Fruit fly (Drosophila melanogaster) whole organism, embryonic: ENCODE data around the gene Tailor.
A peak's percentile ranks its signal among the peaks of the same experiment; 100 is the strongest.

Experiments used
- Asciz ChIP-seq: fragments of 200-800 bp; sonication (Bioruptor generic); optimal IDR thresholded peaks from 2 replicates; lab custom pipeline; 2017; ENCODE audit warnings: missing biosample characterization, mild to moderate bottlenecking, missing genetic modification characterization, missing genetic modification reagents
- Atf3 ChIP-seq: fragments of 200-800 bp; sonication (Bioruptor generic); optimal IDR thresholded peaks from 3 replicates; lab custom pipeline; 2016; ENCODE audit warnings: missing biosample characterization, missing genetic modification characterization
- Bdp1 ChIP-seq: fragments of 200-800 bp; sonication (Bioruptor generic); optimal IDR thresholded peaks from 3 replicates; lab custom pipeline; 2016; ENCODE audit warnings: missing biosample characterization, missing genetic modification characterization
- CG10321 ChIP-seq: fragments of 200-800 bp; sonication (Bioruptor generic); IDR thresholded peaks from 2 replicates; pipeline ENCODE4 v1.3.6; 2022; ENCODE audit warnings: missing biosample characterization, missing genetic modification characterization
- CG10565 ChIP-seq: fragments of 200-800 bp; sonication (Bioruptor generic); optimal IDR thresholded peaks from 3 replicates; lab custom pipeline; 2016; ENCODE audit warnings: missing biosample characterization, mild to moderate bottlenecking, missing genetic modification characterization
- CG11504 ChIP-seq: fragments of 200-800 bp; sonication (Bioruptor generic); optimal IDR thresholded peaks from 3 replicates; lab custom pipeline; 2019; ENCODE audit warnings: missing biosample characterization, mild to moderate bottlenecking, missing genetic modification characterization, moderate library complexity
- CG11696 ChIP-seq: fragments of 200-800 bp; sonication (Bioruptor generic); IDR thresholded peaks from 2 replicates; pipeline ENCODE4 v1.3.6; 2022; ENCODE audit warnings: missing biosample characterization, missing genetic modification characterization
- CG12236 ChIP-seq: fragments of 200-800 bp; sonication (Bioruptor generic); optimal IDR thresholded peaks from 2 replicates; lab custom pipeline; 2016; ENCODE audit warnings: missing biosample characterization, missing genetic modification characterization
- CG14014 ChIP-seq: fragments of 200-800 bp; sonication (Bioruptor generic); IDR thresholded peaks from 2 replicates; pipeline ENCODE4 v1.3.6; 2022; ENCODE audit warnings: missing biosample characterization, missing genetic modification characterization
- CG1529 ChIP-seq: fragments of 200-800 bp; sonication (Bioruptor generic); optimal IDR thresholded peaks from 3 replicates; lab custom pipeline; 2018; ENCODE audit warnings: missing biosample characterization, missing genetic modification characterization
- CG16813 ChIP-seq: fragments of 200-800 bp; sonication (Bioruptor generic); IDR thresholded peaks from 3 replicates; pipeline ENCODE4 v1.3.6; 2022; ENCODE audit warnings: missing biosample characterization, missing genetic modification characterization; ENCODE audit not compliant: partially characterized antibody
- CG16863 ChIP-seq: fragments of 200-800 bp; sonication (Bioruptor generic); optimal IDR thresholded peaks from 3 replicates; lab custom pipeline; 2016; ENCODE audit warnings: missing biosample characterization, missing genetic modification characterization
- CG17328 ChIP-seq: fragments of 200-800 bp; sonication (Bioruptor generic); IDR thresholded peaks from 2 replicates; pipeline ENCODE4 v1.3.6; 2022; ENCODE audit warnings: missing biosample characterization, missing genetic modification characterization
- CG17912 ChIP-seq: fragments of 200-800 bp; sonication (Bioruptor generic); optimal IDR thresholded peaks from 2 replicates; lab custom pipeline; 2018; ENCODE audit warnings: missing biosample characterization, mild to moderate bottlenecking, missing genetic modification characterization
- CG18262 ChIP-seq: fragments of 200-800 bp; optimal IDR thresholded peaks from 3 replicates; lab custom pipeline; 2019; ENCODE audit warnings: missing biosample characterization, mild to moderate bottlenecking, missing genetic modification characterization, moderate library complexity
- CG18619 ChIP-seq: fragments of 200-800 bp; sonication (Bioruptor generic); optimal IDR thresholded peaks from 3 replicates; lab custom pipeline; 2017; ENCODE audit warnings: missing biosample characterization, mild to moderate bottlenecking, missing genetic modification characterization
- CG18764 ChIP-seq: fragments of 200-800 bp; sonication (Bioruptor generic); optimal IDR thresholded peaks from 3 replicates; lab custom pipeline; 2016; ENCODE audit warnings: missing biosample characterization, missing genetic modification characterization
- CG2202 ChIP-seq: fragments of 200-800 bp; sonication (Bioruptor generic); optimal IDR thresholded peaks from 2 replicates; lab custom pipeline; 2018; ENCODE audit warnings: missing biosample characterization, mild to moderate bottlenecking, missing genetic modification characterization
- CG2678 ChIP-seq: fragments of 200-800 bp; sonication (Bioruptor generic); optimal IDR thresholded peaks from 3 replicates; lab custom pipeline; 2019; ENCODE audit warnings: missing biosample characterization, mild to moderate bottlenecking, missing genetic modification characterization, moderate library complexity
- CG4360 ChIP-seq: fragments of 200-800 bp; sonication (Bioruptor generic); IDR thresholded peaks from 2 replicates; pipeline ENCODE4 v1.3.6; 2022; ENCODE audit warnings: missing biosample characterization, missing genetic modification characterization
- CG5245 ChIP-seq: fragments of 200-800 bp; sonication (Bioruptor generic); optimal IDR thresholded peaks from 3 replicates; lab custom pipeline; 2016; ENCODE audit warnings: missing biosample characterization, missing genetic modification characterization
- CG6175 ChIP-seq: fragments of 200-800 bp; sonication (Bioruptor generic); IDR thresholded peaks from 3 replicates; pipeline ENCODE4 v1.3.6; 2022; ENCODE audit warnings: missing biosample characterization, missing genetic modification characterization
- CG7963 ChIP-seq: fragments of 200-800 bp; sonication (Bioruptor generic); IDR thresholded peaks from 3 replicates; pipeline ENCODE4 v1.3.6; 2022; ENCODE audit warnings: missing biosample characterization, missing genetic modification characterization; ENCODE audit not compliant: partially characterized antibody
- CG9215 ChIP-seq: fragments of 200-800 bp; sonication (Bioruptor generic); IDR thresholded peaks from 2 replicates; pipeline ENCODE4 v1.3.6; 2022; ENCODE audit warnings: missing biosample characterization, missing genetic modification characterization
- CrebB ChIP-seq: fragments of 200-800 bp; sonication (Bioruptor generic); optimal IDR thresholded peaks from 3 replicates; lab custom pipeline; 2018; ENCODE audit warnings: missing biosample characterization, mild to moderate bottlenecking, missing genetic modification characterization
- Deaf1 ChIP-seq: fragments of 200-800 bp; optimal IDR thresholded peaks from 3 replicates; lab custom pipeline; 2019; ENCODE audit warnings: missing biosample characterization, mild to moderate bottlenecking, missing genetic modification characterization, moderate library complexity
- Dref ChIP-seq: fragments of 200-800 bp; sonication (Bioruptor generic); IDR thresholded peaks from 2 replicates; pipeline ENCODE4 v1.3.6; 2022; ENCODE audit warnings: missing biosample characterization, missing genetic modification characterization
- Drgx ChIP-seq: fragments of 200-800 bp; sonication (Bioruptor generic); IDR thresholded peaks from 2 replicates; pipeline ENCODE4 v1.3.6; 2022; ENCODE audit warnings: missing biosample characterization, missing genetic modification characterization
- HLH4C ChIP-seq: fragments of 200-800 bp; sonication (Bioruptor generic); IDR thresholded peaks from 3 replicates; pipeline ENCODE4 v1.3.6; 2022; ENCODE audit warnings: missing biosample characterization, missing genetic modification characterization; ENCODE audit not compliant: partially characterized antibody
- Hr3 ChIP-seq: fragments of 200-800 bp; sonication (Bioruptor generic); optimal IDR thresholded peaks from 3 replicates; lab custom pipeline; 2016; ENCODE audit warnings: missing biosample characterization, missing genetic modification characterization
- Mrtf ChIP-seq: fragments of 200-800 bp; sonication (Bioruptor generic); IDR thresholded peaks from 3 replicates; pipeline ENCODE4 v1.3.6; 2022; ENCODE audit warnings: missing biosample characterization, missing genetic modification characterization
- NfI ChIP-seq: fragments of 200-800 bp; sonication (Bioruptor generic); optimal IDR thresholded peaks from 3 replicates; lab custom pipeline; 2018; ENCODE audit warnings: missing biosample characterization, mild to moderate bottlenecking, missing genetic modification characterization, moderate library complexity
- Pdp1 ChIP-seq, 2 experiments: fragments of 200-800 bp; sonication (Bioruptor generic); optimal IDR thresholded peaks; 3 replicates each; lab custom pipeline; 2016; ENCODE audit warnings: missing biosample characterization in 2 of 2, missing genetic modification characterization in 2 of 2, mild to moderate bottlenecking in 1 of 2, moderate library complexity in 1 of 2
- caup ChIP-seq: fragments of 200-800 bp; sonication (Bioruptor generic); optimal IDR thresholded peaks from 3 replicates; lab custom pipeline; 2017; ENCODE audit warnings: missing biosample characterization, mild to moderate bottlenecking, missing genetic modification characterization, moderate library complexity; ENCODE audit not compliant: severe bottlenecking
- dmrt11E ChIP-seq: fragments of 200-800 bp; sonication (Bioruptor generic); optimal IDR thresholded peaks from 3 replicates; lab custom pipeline; 2018; ENCODE audit warnings: missing biosample characterization, mild to moderate bottlenecking, missing genetic modification characterization, moderate library complexity
- esg ChIP-seq: fragments of 200-800 bp; sonication (Bioruptor generic); conservative IDR thresholded peaks from 2 replicates; pipeline ENCODE4 v1.3.6; 2022; ENCODE audit warnings: missing biosample characterization, missing genetic modification characterization
- fd102C ChIP-seq: fragments of 200-800 bp; sonication (Bioruptor generic); optimal IDR thresholded peaks from 2 replicates; lab custom pipeline; 2018; ENCODE audit warnings: missing biosample characterization, mild to moderate bottlenecking, missing genetic modification characterization, moderate library complexity
- fd3F ChIP-seq: fragments of 200-800 bp; sonication (Bioruptor generic); optimal IDR thresholded peaks from 2 replicates; lab custom pipeline; 2018; ENCODE audit warnings: missing biosample characterization, mild to moderate bottlenecking, missing genetic modification characterization, moderate library complexity
- fd64A ChIP-seq: fragments of 200-800 bp; sonication (Bioruptor generic); optimal IDR thresholded peaks from 3 replicates; lab custom pipeline; 2018; ENCODE audit warnings: missing biosample characterization, mild to moderate bottlenecking, missing genetic modification characterization
- jing ChIP-seq: fragments of 200-800 bp; sonication (Bioruptor generic); optimal IDR thresholded peaks from 2 replicates; lab custom pipeline; 2018; ENCODE audit warnings: missing biosample characterization, mild to moderate bottlenecking, missing genetic modification characterization
- lola ChIP-seq, 3 experiments: fragments of >200 bp in 2 of 3; fragments of 200-800 bp in 1 of 3; sonication (Bioruptor generic) in 1 of 3; optimal IDR thresholded peaks; 2 replicates each; lab custom pipeline; 2017 to 2019; ENCODE audit warnings: missing biosample characterization in 3 of 3, missing genetic modification characterization in 3 of 3, mild to moderate bottlenecking in 1 of 3, moderate library complexity in 1 of 3
- oc ChIP-seq: fragments of 200-800 bp; sonication (Bioruptor generic); optimal IDR thresholded peaks from 2 replicates; lab custom pipeline; 2018; ENCODE audit warnings: missing biosample characterization, mild to moderate bottlenecking, missing genetic modification characterization, moderate library complexity
- p53 ChIP-seq: fragments of 200-800 bp; sonication (Bioruptor generic); optimal IDR thresholded peaks from 2 replicates; lab custom pipeline; 2016; ENCODE audit warnings: missing biosample characterization, missing genetic modification characterization
- salm ChIP-seq: fragments of 200-800 bp; sonication (Bioruptor generic); optimal IDR thresholded peaks from 2 replicates; lab custom pipeline; 2018; ENCODE audit warnings: missing biosample characterization, mild to moderate bottlenecking, missing genetic modification characterization
- stc ChIP-seq: fragments of 200-800 bp; sonication (Bioruptor generic); IDR thresholded peaks from 2 replicates; pipeline ENCODE4 v1.3.6; 2022; ENCODE audit warnings: missing biosample characterization, missing genetic modification characterization
- tio ChIP-seq: fragments of 200-800 bp; sonication (Bioruptor generic); optimal IDR thresholded peaks from 2 replicates; lab custom pipeline; 2017; ENCODE audit warnings: missing biosample characterization, missing genetic modification characterization, inconsistent platforms
- zen ChIP-seq: fragments of 200-800 bp; sonication (Bioruptor generic); optimal IDR thresholded peaks from 3 replicates; lab custom pipeline; 2018; ENCODE audit warnings: missing biosample characterization, mild to moderate bottlenecking, missing genetic modification characterization, moderate library complexity

The Tailor gene

DNA sequence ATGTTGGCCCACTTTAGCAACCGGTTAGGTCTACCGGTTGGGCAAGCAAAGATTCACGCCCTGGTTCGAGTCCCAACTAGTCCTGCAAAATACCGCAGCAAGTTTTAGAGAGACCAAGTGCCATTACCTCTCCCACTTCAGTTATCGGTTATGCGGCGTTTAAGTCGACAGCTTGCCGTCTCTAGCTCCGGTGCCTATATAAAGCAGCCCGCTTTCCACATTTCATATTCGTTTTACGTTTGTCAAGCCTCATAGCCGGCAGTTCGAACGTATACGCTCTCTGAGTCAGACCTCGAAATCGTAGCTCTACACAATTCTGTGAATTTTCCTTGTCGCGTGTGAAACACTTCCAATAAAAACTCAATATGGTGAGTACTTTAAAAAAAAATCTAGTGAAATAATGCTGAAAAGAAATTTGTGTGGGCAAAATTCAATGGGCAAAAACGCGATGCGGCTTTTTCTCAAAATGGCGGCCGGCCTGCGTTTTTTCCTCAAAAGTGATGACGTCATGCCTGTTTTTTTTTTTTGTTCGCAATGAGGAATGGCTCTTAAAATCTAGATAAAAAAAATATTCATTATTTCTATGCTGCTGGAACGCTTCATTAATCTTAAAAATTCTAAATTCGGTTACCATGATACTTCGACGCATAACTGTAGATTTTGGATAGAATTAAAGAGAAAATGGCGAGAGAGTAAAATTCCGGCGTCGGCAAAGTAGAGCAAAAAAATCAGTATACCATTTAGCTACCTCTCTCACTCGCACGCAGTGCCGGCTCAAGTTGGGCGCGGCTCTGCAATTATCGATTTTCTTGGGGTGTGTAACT is 706 bp upstream of the Tailor start, which contains the start of gene alphaTub84B (continued):
- peak; percentile 64 for TF ChIP-seq CG2678 (tag; lab: Kevin White, UChicago)
- TF ChIP-seq salm = peak; percentile 49
- peak; percentile 76 for TF ChIP-seq p53
- peak; percentile 73 for TF ChIP-seq CG16863 (GFP tag; lab: Kevin White, UChicago)
- TF ChIP-seq Drgx (GFP tag; lab: Robert Waterston, UW) = peak; percentile 61
- TF ChIP-seq caup (GFP tag; lab: Kevin White, UChicago) = peak; percentile 84
- TF ChIP-seq CG12236 = no peak
- TF ChIP-seq Hr3 = peak; percentile 34
- TF ChIP-seq CG1529 (GFP tag; lab: Kevin White, UChicago) = peak; percentile 34
- TF ChIP-seq Atf3 = peak; percentile 83
- TF ChIP-seq tio (GFP tag; lab: Kevin White, UChicago) = no peak
- peak; percentile 32 for TF ChIP-seq Deaf1 (tag; lab: Kevin White, UChicago)
- no peak for TF ChIP-seq CG10565 (GFP tag; lab: Kevin White, UChicago)
- 0 out of 2 replicates have a peak, but pooled peaks have one; percentile 27 for TF ChIP-seq CG10321 (GFP tag; lab: Robert Waterston, UW)
- TF ChIP-seq fd3F (GFP tag; lab: Kevin White, UChicago) = no peak
- TF ChIP-seq CG11696 (GFP tag; lab: Robert Waterston, UW) = peak; percentile 28; the same call in 1 of the 2 replicates
- peak; percentile 34 for TF ChIP-seq zen (tag; lab: Kevin White, UChicago)
- peak; percentile 49 for TF ChIP-seq NfI (GFP tag; lab: Kevin White, UChicago)
- TF ChIP-seq CG17912 (GFP tag; lab: Kevin White, UChicago) = peak; percentile 84
- TF ChIP-seq dmrt11E (tag; lab: Kevin White, UChicago) = peak; percentile 16
- no peak for TF ChIP-seq esg (GFP tag; lab: Robert Waterston, UW)
- TF ChIP-seq CG4360 = peak; percentile 42; the same call in 1 of the 2 replicates
- peak; percentile 64; the same call in 1 of the 2 replicates for TF ChIP-seq stc (GFP tag; lab: Robert Waterston, UW)
- peak; percentile 47 for TF ChIP-seq CG5245 (GFP tag; lab: Kevin White, UChicago)
- TF ChIP-seq CG9215 (GFP tag; lab: Robert Waterston, UW) = peak; percentile 32; the same call in 1 of the 2 replicates
- peak; percentile 81 for TF ChIP-seq CrebB (tag; lab: Kevin White, UChicago)
- TF ChIP-seq fd64A (GFP tag; lab: Kevin White, UChicago) = peak; percentile 63
- peak; percentile 89 for TF ChIP-seq Dref (GFP tag; lab: Robert Waterston, UW)
- peak; percentile 30; the same call in 1 of the 2 replicates for TF ChIP-seq CG14014 (GFP tag; lab: Robert Waterston, UW)
- TF ChIP-seq CG18262 (tag; lab: Kevin White, UChicago) = peak; percentile 33
- TF ChIP-seq CG18619 (GFP tag; lab: Kevin White, UChicago) = peak; percentile 53
- peak; percentile 63 to 79 for TF ChIP-seq Pdp1 (GFP tag; optimal IDR thresholded peaks at IDR 0.05; lab: Kevin White, UChicago)
- peak; percentile 61 for TF ChIP-seq Bdp1 (GFP tag; lab: Kevin White, UChicago)
- TF ChIP-seq CG6175 = 0 out of 3 replicates have a peak, but pooled peaks have one; percentile 67
- TF ChIP-seq CG18764 (GFP tag; lab: Kevin White, UChicago) = peak; percentile 10
- peak; percentile 36; the same call in 1 of the 3 replicates for TF ChIP-seq CG16813 (GFP tag; lab: Robert Waterston, UW)
- TF ChIP-seq CG11504 (tag; lab: Kevin White, UChicago) = peak; percentile 48
- no peak for TF ChIP-seq jing
- peak; percentile 51; the same call in 2 of the 3 replicates for TF ChIP-seq HLH4C (GFP tag; lab: Robert Waterston, UW)
- peak; percentile 67 for TF ChIP-seq CG17328
- TF ChIP-seq fd102C (GFP tag; lab: Kevin White, UChicago) = peak; percentile 69
- no peak for TF ChIP-seq oc
- TF ChIP-seq CG2202 (tag; lab: Kevin White, UChicago) = peak; percentile 21
- TF ChIP-seq Mrtf = 0 out of 3 replicates have a peak, but pooled peaks have one; percentile 26
- 0 out of 3 replicates have a peak, but pooled peaks have one; percentile 20 for TF ChIP-seq CG7963 (GFP tag; lab: Robert Waterston, UW)
- peak; percentile 67 for TF ChIP-seq Asciz (GFP tag; lab: Kevin White, UChicago)
- no peak for TF ChIP-seq lola (GFP tag; optimal IDR thresholded peaks at IDR 0.05; lab: Kevin White, UChicago)
